Worm (Caenorhabditis elegans): ENCODE results near the gene lgc-5.

DNA sequence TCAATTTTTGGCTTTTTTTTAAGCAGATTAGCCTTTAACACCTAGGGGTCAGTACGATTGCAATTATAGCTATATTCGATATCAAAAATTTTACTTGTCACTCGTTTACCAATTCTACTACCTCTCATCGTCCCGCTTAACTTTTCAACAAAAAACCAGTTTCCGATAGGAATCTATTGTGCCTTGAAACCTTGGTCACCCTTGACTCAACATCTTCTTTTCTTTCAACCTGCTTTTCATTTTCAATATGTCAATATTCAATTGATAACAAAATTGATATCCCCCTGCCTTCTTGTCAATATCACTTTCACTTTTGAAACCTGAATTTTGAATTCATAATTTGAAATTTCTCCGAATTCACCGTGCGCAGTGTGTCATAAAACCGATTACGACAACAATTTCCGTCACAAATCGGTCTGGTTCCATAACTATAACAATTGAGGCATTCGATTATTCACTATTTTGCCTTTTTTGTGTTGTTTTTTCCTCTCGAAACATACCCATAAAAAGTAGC, 39.8 kb upstream of the lgc-5 start:
- TF ChIP-seq him-1 (tag; optimal IDR thresholded peaks at IDR 0.05) (no peak), W03F9.2 (tag; optimal IDR thresholded peaks at IDR 0.05) (no peak), dao-5 (tag; optimal IDR thresholded peaks at IDR 0.05) (no peak)

Data from whole organism, L4/young adult.